Worm (Caenorhabditis elegans): Measurements from ENCODE around the gene F38A1.15.

ce11 chrIV:1239686-1240085 lies 3.5 kb downstream of the F38A1.15 start, which contains the start of gene F38A1.8:
- no peak for TF ChIP-seq ceh-30 (tag; optimal IDR thresholded peaks at IDR 0.05)
- no peak for TF ChIP-seq ets-4 (tag; optimal IDR thresholded peaks at IDR 0.05)
